Fruit fly (Drosophila melanogaster) whole organism, embryonic: Measurements from ENCODE around the gene bumpel.

Experiments
- CG10431 ChIP-seq: fragments of 200-800 bp; sonication (Bioruptor generic); optimal IDR thresholded peaks from 3 replicates; lab custom pipeline; 2018; ENCODE audit warnings: missing biosample characterization, mild to moderate bottlenecking, missing genetic modification characterization
- CG10565 ChIP-seq: fragments of 200-800 bp; sonication (Bioruptor generic); optimal IDR thresholded peaks from 3 replicates; lab custom pipeline; 2016; ENCODE audit warnings: missing biosample characterization, mild to moderate bottlenecking, missing genetic modification characterization
- CG12769 ChIP-seq: fragments of 200-800 bp; sonication (Bioruptor generic); optimal IDR thresholded peaks from 2 replicates; lab custom pipeline; 2019; ENCODE audit warnings: missing biosample characterization, mild to moderate bottlenecking, missing genetic modification characterization, moderate library complexity
- CG13894 ChIP-seq: fragments of 200-800 bp; sonication (Bioruptor generic); optimal IDR thresholded peaks from 3 replicates; lab custom pipeline; 2018; ENCODE audit warnings: missing biosample characterization, mild to moderate bottlenecking, missing genetic modification characterization, moderate library complexity
- CG14965 ChIP-seq: fragments of 200-800 bp; sonication (Bioruptor generic); optimal IDR thresholded peaks from 2 replicates; lab custom pipeline; 2016; ENCODE audit warnings: missing biosample characterization, missing genetic modification characterization, borderline replicate concordance
- CG15601 ChIP-seq: fragments of 200-800 bp; sonication (Bioruptor generic); optimal IDR thresholded peaks from 3 replicates; lab custom pipeline; 2019; ENCODE audit warnings: missing biosample characterization, mild to moderate bottlenecking, missing genetic modification characterization, moderate library complexity
- CG15696 ChIP-seq: fragments of 200-800 bp; sonication (Bioruptor generic); optimal IDR thresholded peaks from 2 replicates; lab custom pipeline; 2019; ENCODE audit warnings: missing biosample characterization, mild to moderate bottlenecking, missing genetic modification characterization, moderate library complexity
- CG17802 ChIP-seq: fragments of 200-800 bp; sonication (Bioruptor generic); optimal IDR thresholded peaks from 2 replicates; lab custom pipeline; 2018; ENCODE audit warnings: missing biosample characterization, mild to moderate bottlenecking, missing genetic modification characterization, moderate library complexity
- CG31441 ChIP-seq: fragments of 200-800 bp; sonication (Bioruptor generic); IDR thresholded peaks from 2 replicates; pipeline ENCODE4 v1.3.6; 2022; ENCODE audit warnings: missing biosample characterization, missing genetic modification characterization
- CG3163 ChIP-seq: fragments of 200-800 bp; sonication (Bioruptor generic); optimal IDR thresholded peaks from 3 replicates; lab custom pipeline; 2016; ENCODE audit warnings: missing biosample characterization, missing genetic modification characterization
- CG3995 ChIP-seq: fragments of 200-800 bp; sonication (Bioruptor generic); optimal IDR thresholded peaks from 3 replicates; lab custom pipeline; 2016; ENCODE audit warnings: missing biosample characterization, missing genetic modification characterization
- CG6254 ChIP-seq: fragments of 200-800 bp; sonication (Bioruptor generic); optimal IDR thresholded peaks from 3 replicates; lab custom pipeline; 2017; ENCODE audit warnings: mild to moderate bottlenecking, missing biosample characterization, missing genetic modification reagents, missing genetic modification characterization
- CG6765 ChIP-seq: fragments of 200-800 bp; sonication (Bioruptor generic); optimal IDR thresholded peaks from 3 replicates; lab custom pipeline; 2017; ENCODE audit warnings: missing biosample characterization, mild to moderate bottlenecking, missing genetic modification characterization
- CG9609 ChIP-seq: fragments of 200-800 bp; sonication (Bioruptor generic); optimal IDR thresholded peaks from 3 replicates; lab custom pipeline; 2016; ENCODE audit warnings: missing biosample characterization, missing genetic modification characterization
- CG9727 ChIP-seq: fragments of 200-800 bp; sonication (Bioruptor generic); optimal IDR thresholded peaks from 3 replicates; lab custom pipeline; 2017; ENCODE audit warnings: missing biosample characterization, mild to moderate bottlenecking, missing genetic modification characterization
- D ChIP-seq, 2 experiments: fragments of 200-800 bp in 1 of 2; fragments of >200 bp in 1 of 2; sonication (Bioruptor generic) in 1 of 2; optimal IDR thresholded peaks; 2 replicates in 1 of 2; 3 replicates in 1 of 2; lab custom pipeline; 2017; ENCODE audit warnings: mild to moderate bottlenecking in 1 of 2, missing biosample characterization in 1 of 2, missing genetic modification characterization in 1 of 2, missing genetic modification reagents in 1 of 2
- Doc2 ChIP-seq: fragments of 200-800 bp; sonication (Bioruptor generic); IDR thresholded peaks from 2 replicates; pipeline ENCODE4 v1.3.6; 2022; ENCODE audit warnings: missing biosample characterization, missing genetic modification characterization
- Doc3 ChIP-seq: fragments of 200-800 bp; sonication (Bioruptor generic); IDR thresholded peaks from 3 replicates; pipeline ENCODE4 v1.3.6; 2022; ENCODE audit warnings: missing biosample characterization, missing genetic modification characterization; ENCODE audit not compliant: partially characterized antibody
- Elba2 ChIP-seq: fragments of 200-800 bp; sonication (Bioruptor generic); optimal IDR thresholded peaks from 3 replicates; lab custom pipeline; 2016; ENCODE audit warnings: missing biosample characterization, missing genetic modification characterization
- Ets65A ChIP-seq: fragments of 200-800 bp; sonication (Bioruptor generic); peaks from one replicate; lab custom pipeline; 2016; ENCODE audit warnings: missing biosample characterization, missing genetic modification characterization
- HLH4C ChIP-seq: fragments of 200-800 bp; sonication (Bioruptor generic); IDR thresholded peaks from 3 replicates; pipeline ENCODE4 v1.3.6; 2022; ENCODE audit warnings: missing biosample characterization, missing genetic modification characterization; ENCODE audit not compliant: partially characterized antibody
- Lim3 ChIP-seq: fragments of 200-800 bp; sonication (Bioruptor generic); IDR thresholded peaks from 2 replicates; pipeline ENCODE4 v1.3.6; 2022; ENCODE audit warnings: missing biosample characterization, missing genetic modification characterization
- Mad ChIP-seq: fragments of 200-800 bp; sonication (Bioruptor generic); optimal IDR thresholded peaks from 2 replicates; lab custom pipeline; 2016; ENCODE audit warnings: missing biosample characterization, missing genetic modification characterization
- Med ChIP-seq: fragments of 200-800 bp; sonication (Bioruptor generic); peaks from one replicate; lab custom pipeline; 2016; ENCODE audit warnings: missing biosample characterization, missing genetic modification characterization, mild to moderate bottlenecking, inconsistent platforms, moderate library complexity
- Meics ChIP-seq: fragments of 200-800 bp; sonication (Bioruptor generic); optimal IDR thresholded peaks from 2 replicates; lab custom pipeline; 2017; ENCODE audit warnings: missing biosample characterization, mild to moderate bottlenecking, missing genetic modification characterization
- Tbp ChIP-seq: fragments of >200 bp; optimal IDR thresholded peaks from 2 replicates; lab custom pipeline; 2018; ENCODE audit warnings: missing biosample characterization, missing genetic modification characterization
- Xbp1 ChIP-seq: fragments of 200-800 bp; sonication (Bioruptor generic); optimal IDR thresholded peaks from 3 replicates; lab custom pipeline; 2016; ENCODE audit warnings: missing biosample characterization, mild to moderate bottlenecking, missing genetic modification characterization
- ap ChIP-seq: fragments of 200-800 bp; sonication (Bioruptor generic); IDR thresholded peaks from 2 replicates; pipeline ENCODE4 v1.3.6; 2022; ENCODE audit warnings: missing biosample characterization, missing genetic modification characterization
- ara ChIP-seq: fragments of 200-800 bp; sonication (Bioruptor generic); IDR thresholded peaks from 2 replicates; pipeline ENCODE4 v1.3.6; 2022; ENCODE audit warnings: missing biosample characterization, missing genetic modification characterization
- br ChIP-seq: fragments of >200 bp; optimal IDR thresholded peaks from 2 replicates; lab custom pipeline; 2017
- chif ChIP-seq, 2 experiments: fragments of 200-800 bp; sonication (Bioruptor generic); optimal IDR thresholded peaks; 3 replicates each; lab custom pipeline; 2016; ENCODE audit warnings: missing biosample characterization in 2 of 2, missing genetic modification characterization in 2 of 2
- ci ChIP-seq: fragments of 200-800 bp; sonication (Bioruptor generic); IDR thresholded peaks from 3 replicates; pipeline ENCODE4 v1.3.6; 2022; ENCODE audit warnings: missing biosample characterization, missing genetic modification characterization
- croc ChIP-seq: fragments of 200-800 bp; sonication (Bioruptor generic); conservative IDR thresholded peaks from 3 replicates; pipeline ENCODE4 v1.3.6; 2022; ENCODE audit warnings: missing biosample characterization, missing genetic modification characterization
- crol ChIP-seq: fragments of 200-800 bp; sonication (Bioruptor generic); IDR thresholded peaks from 2 replicates; pipeline ENCODE4 v1.3.6; 2022; ENCODE audit warnings: missing biosample characterization, missing genetic modification characterization
- dati ChIP-seq: fragments of 200-800 bp; sonication (Bioruptor generic); IDR thresholded peaks from 2 replicates; pipeline ENCODE4 v1.3.6; 2022; ENCODE audit warnings: missing biosample characterization, missing genetic modification characterization
- jigr1 ChIP-seq: fragments of 200-800 bp; sonication (Bioruptor generic); IDR thresholded peaks from 3 replicates; pipeline ENCODE4 v1.3.6; 2022; ENCODE audit warnings: missing biosample characterization, missing genetic modification characterization
- jing ChIP-seq: fragments of 200-800 bp; sonication (Bioruptor generic); optimal IDR thresholded peaks from 2 replicates; lab custom pipeline; 2018; ENCODE audit warnings: missing biosample characterization, mild to moderate bottlenecking, missing genetic modification characterization
- knrl ChIP-seq: fragments of 200-800 bp; sonication (Bioruptor generic); IDR thresholded peaks from 3 replicates; pipeline ENCODE4 v1.3.6; 2022; ENCODE audit warnings: missing biosample characterization, missing genetic modification characterization; ENCODE audit not compliant: partially characterized antibody
- lmd ChIP-seq: fragments of 200-800 bp; sonication (Bioruptor generic); IDR thresholded peaks from 2 replicates; pipeline ENCODE4 v1.3.6; 2022; ENCODE audit warnings: missing biosample characterization, missing genetic modification characterization
- lola ChIP-seq, 3 experiments: fragments of >200 bp in 2 of 3; fragments of 200-800 bp in 1 of 3; sonication (Bioruptor generic) in 1 of 3; optimal IDR thresholded peaks; 2 replicates each; lab custom pipeline; 2017 to 2019; ENCODE audit warnings: missing biosample characterization in 3 of 3, missing genetic modification characterization in 3 of 3, mild to moderate bottlenecking in 1 of 3, moderate library complexity in 1 of 3
- p53 ChIP-seq: fragments of 200-800 bp; sonication (Bioruptor generic); optimal IDR thresholded peaks from 2 replicates; lab custom pipeline; 2016; ENCODE audit warnings: missing biosample characterization, missing genetic modification characterization
- phol ChIP-seq: fragments of 200-800 bp; sonication (Bioruptor generic); optimal IDR thresholded peaks from 3 replicates; lab custom pipeline; 2018; ENCODE audit warnings: missing biosample characterization, mild to moderate bottlenecking, missing genetic modification characterization, moderate library complexity
- prd ChIP-seq, 3 experiments: fragments of >200 bp in 2 of 3; fragments of 200-800 bp in 1 of 3; sonication (Bioruptor generic) in 1 of 3; optimal IDR thresholded peaks in 2 of 3; IDR thresholded peaks in 1 of 3; 2 replicates in 2 of 3; 3 replicates in 1 of 3; pipeline versions ENCODE4 v1.3.6 to Lab custom; 2017 to 2022; ENCODE audit warnings: missing biosample characterization in 1 of 3, missing genetic modification characterization in 1 of 3
- pum ChIP-seq: fragments of 200-800 bp; sonication (Bioruptor generic); optimal IDR thresholded peaks from 2 replicates; lab custom pipeline; 2016; ENCODE audit warnings: missing biosample characterization, missing genetic modification characterization
- repo ChIP-seq: fragments of 200-800 bp; sonication (Bioruptor generic); optimal IDR thresholded peaks from 2 replicates; lab custom pipeline; 2016; ENCODE audit warnings: missing biosample characterization, missing genetic modification characterization
- sisA ChIP-seq: fragments of 200-800 bp; sonication (Bioruptor generic); IDR thresholded peaks from 2 replicates; pipeline ENCODE4 v1.3.6; 2022; ENCODE audit warnings: missing biosample characterization, missing genetic modification characterization
- tna ChIP-seq: fragments of 200-800 bp; sonication (Bioruptor generic); IDR thresholded peaks from 2 replicates; pipeline ENCODE4 v1.3.6; 2022; ENCODE audit warnings: missing biosample characterization, missing genetic modification characterization; ENCODE audit not compliant: partially characterized antibody
- ttk ChIP-seq: fragments of 200-800 bp; sonication (Bioruptor generic); IDR thresholded peaks from 2 replicates; pipeline ENCODE4 v2.1.2; 2022; ENCODE audit warnings: missing biosample characterization, missing genetic modification characterization
- zen ChIP-seq: fragments of 200-800 bp; sonication (Bioruptor generic); optimal IDR thresholded peaks from 3 replicates; lab custom pipeline; 2018; ENCODE audit warnings: missing biosample characterization, mild to moderate bottlenecking, missing genetic modification characterization, moderate library complexity

bumpel gene

DNA sequence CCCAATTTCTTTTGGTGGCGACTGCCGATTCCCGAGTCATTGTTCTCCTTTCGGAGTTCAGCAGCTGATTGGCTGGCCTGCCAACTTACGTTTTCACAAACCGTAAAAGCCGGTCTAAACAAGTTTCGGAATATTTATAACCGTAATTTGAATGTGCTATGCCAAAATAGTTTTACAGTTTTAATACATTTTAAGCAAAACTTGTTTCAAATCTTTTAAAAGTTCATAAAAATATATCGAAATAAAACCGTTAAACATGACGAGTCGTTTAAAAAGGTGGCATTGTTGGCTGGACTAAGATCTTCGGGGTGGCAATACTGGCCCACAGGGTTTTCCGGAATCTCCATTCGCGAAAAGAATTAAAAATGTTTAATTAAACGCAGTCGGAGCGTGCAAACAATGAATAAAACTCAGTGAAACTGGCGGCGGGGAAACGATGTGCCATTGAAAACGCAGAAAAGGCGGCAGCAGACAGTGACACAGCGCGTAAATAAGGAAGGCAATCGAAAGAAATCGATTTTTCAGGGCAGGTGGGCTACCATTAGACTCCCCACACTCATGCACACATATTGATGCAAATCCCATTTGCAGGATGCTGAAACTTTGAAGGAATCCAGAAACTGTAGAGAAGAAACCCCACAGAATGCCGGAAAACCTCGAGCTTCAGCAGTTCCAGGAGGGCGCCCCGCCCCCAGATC lies 17.2 kb upstream of the bumpel start, which contains the start of the genes Exd2 and CG5281 (continued):
- TF ChIP-seq CG14965 (GFP tag; lab: Kevin White, UChicago): no peak
- TF ChIP-seq CG6765: peak; percentile 12
- TF ChIP-seq chif (GFP tag; optimal IDR thresholded peaks at IDR 0.05; lab: Kevin White, UChicago): peak; percentile 41 to 59
- TF ChIP-seq jigr1 (GFP tag; lab: Robert Waterston, UW): no peak
- peak; percentile 21 for TF ChIP-seq CG15696 (tag; lab: Kevin White, UChicago)
- TF ChIP-seq ap (GFP tag; lab: Robert Waterston, UW): no peak
- TF ChIP-seq zen: peak; percentile 9
- TF ChIP-seq sisA (GFP tag; lab: Robert Waterston, UW): no peak
- TF ChIP-seq ara (GFP tag; lab: Robert Waterston, UW): no peak
- TF ChIP-seq repo (GFP tag; lab: Kevin White, UChicago): peak; percentile 35
- TF ChIP-seq Lim3: no peak
- TF ChIP-seq CG12769 (tag; lab: Kevin White, UChicago): no peak
- peak; percentile 26 for TF ChIP-seq p53 (GFP tag; lab: Kevin White, UChicago)
- no peak; the same call in none of the 2 replicates for TF ChIP-seq CG31441 (GFP tag; lab: Robert Waterston, UW)
- peak; percentile 96 for TF ChIP-seq Ets65A
- no peak for TF ChIP-seq br
- TF ChIP-seq Doc2 (GFP tag; lab: Robert Waterston, UW): no peak
- peak; percentile 25 for TF ChIP-seq CG3163 (GFP tag; lab: Kevin White, UChicago)
- peak in 1 of 3 experiments; percentile 46 for TF ChIP-seq lola (GFP tag; optimal IDR thresholded peaks at IDR 0.05; lab: Kevin White, UChicago)
- peak; percentile 52 for TF ChIP-seq CG15601 (tag; lab: Kevin White, UChicago)
- TF ChIP-seq CG10565 (GFP tag; lab: Kevin White, UChicago): no peak
- no peak for TF ChIP-seq dati
- no peak for TF ChIP-seq crol (GFP tag; lab: Robert Waterston, UW)
- no peak for TF ChIP-seq croc
- TF ChIP-seq Xbp1 (GFP tag; lab: Kevin White, UChicago): peak; percentile 77
- no peak for TF ChIP-seq CG3995 (GFP tag; lab: Kevin White, UChicago)
- peak; percentile 76 for TF ChIP-seq phol
- TF ChIP-seq lmd (GFP tag; lab: Robert Waterston, UW): peak; percentile 25; the same call in 1 of the 2 replicates
- no peak for TF ChIP-seq Tbp
- TF ChIP-seq CG6254 (GFP tag; lab: Kevin White, UChicago): peak; percentile 4
- peak; percentile 93 for TF ChIP-seq Med (GFP tag; lab: Kevin White, UChicago)
- TF ChIP-seq CG17802 (tag; lab: Kevin White, UChicago): no peak
- peak; percentile 49 for TF ChIP-seq pum (GFP tag; lab: Kevin White, UChicago)
- peak; percentile 17 for TF ChIP-seq CG13894 (tag; lab: Kevin White, UChicago)
- peak; percentile 62 for TF ChIP-seq Meics (GFP tag; lab: Kevin White, UChicago)
- no peak for TF ChIP-seq Doc3
- no peak for TF ChIP-seq HLH4C
- TF ChIP-seq knrl (GFP tag; lab: Robert Waterston, UW): peak; percentile 55
- peak; percentile 37 for TF ChIP-seq CG9609 (GFP tag; lab: Kevin White, UChicago)
- peak; percentile 20 for TF ChIP-seq Elba2 (GFP tag; lab: Kevin White, UChicago)
- TF ChIP-seq prd (optimal IDR thresholded peaks at IDR 0.05; lab: Kevin White, UChicago): no peak
- TF ChIP-seq prd (GFP tag; IDR thresholded peaks at IDR 0.05; lab: Robert Waterston, UW): 0 out of 3 replicates have a peak, but pooled peaks have one; percentile 22
- TF ChIP-seq CG9727 (GFP tag; lab: Kevin White, UChicago): peak; percentile 49
- TF ChIP-seq D (optimal IDR thresholded peaks at IDR 0.05; lab: Kevin White, UChicago): no peak
- peak; percentile 43 for TF ChIP-seq D (GFP tag; optimal IDR thresholded peaks at IDR 0.05; lab: Kevin White, UChicago)
- TF ChIP-seq jing (GFP tag; lab: Kevin White, UChicago): no peak
- peak; percentile 77; the same call in 2 of the 3 replicates for TF ChIP-seq ci (GFP tag; lab: Robert Waterston, UW)
- TF ChIP-seq Mad (GFP tag; lab: Kevin White, UChicago): peak; percentile 7
- TF ChIP-seq tna: no peak
- TF ChIP-seq CG10431: peak; percentile 12
- TF ChIP-seq ttk (GFP tag; lab: Robert Waterston, UW): no peak
